Worm (Caenorhabditis elegans): ENCODE results near the gene arrd-26.

Gene arrd-26

DNA sequence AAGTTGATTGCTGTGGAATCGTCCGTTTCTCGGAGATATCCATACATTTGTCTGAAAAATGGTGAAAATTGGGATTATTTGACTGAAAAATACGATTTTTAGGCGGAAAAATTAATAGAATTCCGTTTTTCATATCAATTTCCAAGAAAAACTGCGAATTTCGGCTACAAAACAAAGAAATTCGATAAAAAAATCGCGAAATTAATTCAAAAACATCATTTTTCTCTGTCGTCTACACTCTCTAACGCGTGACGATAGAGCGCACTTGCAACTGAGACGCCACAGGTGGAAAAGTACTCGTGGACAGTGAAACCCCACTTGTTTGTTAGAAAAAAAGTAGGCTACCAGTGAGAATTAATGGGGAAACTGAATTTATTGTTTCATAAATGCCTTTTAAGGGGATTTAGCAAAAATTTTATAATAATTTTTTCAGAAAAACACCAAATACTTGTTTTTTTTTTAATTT, 33.0 kb upstream of the arrd-26 start, which contains the start of gene cpsf-1 (continued):
- TF ChIP-seq hmg-20 (GFP tag; IDR thresholded peaks at IDR 0.05) (no peak), egl-44 (GFP tag; IDR thresholded peaks at IDR 0.05) (no peak), ccch-3 (GFP tag; optimal IDR thresholded peaks at IDR 0.05) (no peak), F52B5.7 (tag; optimal IDR thresholded peaks at IDR 0.05) (no peak), snpc-1.3 (tag; optimal IDR thresholded peaks at IDR 0.05; ENCODE audit: insufficient read depth) (no peak), madf-10 (tag; optimal IDR thresholded peaks at IDR 0.05) (peak; percentile 52), F39B2.1 (GFP tag; IDR thresholded peaks at IDR 0.05) (no peak), ceh-58 (GFP tag; IDR thresholded peaks at IDR 0.05) (no peak), B0336.3 (GFP tag; IDR thresholded peaks at IDR 0.05) (no peak), attf-6 (GFP tag; IDR thresholded peaks at IDR 0.05) (no peak), lsl-1 (GFP tag; optimal IDR thresholded peaks at IDR 0.05) (peak; percentile 56), atf-7 (tag; optimal IDR thresholded peaks at IDR 0.05) (no peak), zfh-2 (GFP tag; conservative IDR thresholded peaks at IDR 0.05) (no peak), B0019.2 (GFP tag; conservative IDR thresholded peaks at IDR 0.05) (peak; percentile 22; the same call in 1 of the 2 replicates), F23B12.7 (tag; optimal IDR thresholded peaks at IDR 0.05; ENCODE audit: insufficient read depth) (peak; percentile 82), somi-1 (GFP tag; optimal IDR thresholded peaks at IDR 0.05) (no peak), ama-1 (optimal IDR thresholded peaks at IDR 0.05) (no peak), ama-1 (GFP tag; optimal IDR thresholded peaks at IDR 0.05) (no peak), tbx-9 (tag; optimal IDR thresholded peaks at IDR 0.05; ENCODE audit: borderline replicate concordance) (no peak), ztf-6 (GFP tag; IDR thresholded peaks at IDR 0.05) (no peak), aptf-2 (GFP tag; conservative IDR thresholded peaks at IDR 0.05) (peak; percentile 73; the same call in 1 of the 2 replicates), dpff-1 (tag; optimal IDR thresholded peaks at IDR 0.05) (no peak), snpc-3.4 (tag; optimal IDR thresholded peaks at IDR 0.05) (no peak), madf-6 (GFP tag; IDR thresholded peaks at IDR 0.05) (peak; percentile 50; the same call in 1 of the 2 replicates), lin-26 (GFP tag; IDR thresholded peaks at IDR 0.05) (no peak), egl-18 (GFP tag; IDR thresholded peaks at IDR 0.05) (no peak), F37B4.10 (GFP tag; IDR thresholded peaks at IDR 0.05) (no peak), C06A6.2 (GFP tag; conservative IDR thresholded peaks at IDR 0.05) (no peak), pha-4 (tag; optimal IDR thresholded peaks at IDR 0.05) (no peak), athp-1 (tag; optimal IDR thresholded peaks at IDR 0.05) (peak; percentile 78), hsf-1 (GFP tag; IDR thresholded peaks at IDR 0.05) (no peak), F22D6.2 (tag; optimal IDR thresholded peaks at IDR 0.05) (no peak), Y95B8A.8 (GFP tag; IDR thresholded peaks at IDR 0.05) (no peak), xnd-1 (tag; optimal IDR thresholded peaks at IDR 0.05) (no peak), unc-62 (GFP tag; optimal IDR thresholded peaks at IDR 0.05) (no peak), ztf-28 (GFP tag; IDR thresholded peaks at IDR 0.05) (no peak)

DNA sequence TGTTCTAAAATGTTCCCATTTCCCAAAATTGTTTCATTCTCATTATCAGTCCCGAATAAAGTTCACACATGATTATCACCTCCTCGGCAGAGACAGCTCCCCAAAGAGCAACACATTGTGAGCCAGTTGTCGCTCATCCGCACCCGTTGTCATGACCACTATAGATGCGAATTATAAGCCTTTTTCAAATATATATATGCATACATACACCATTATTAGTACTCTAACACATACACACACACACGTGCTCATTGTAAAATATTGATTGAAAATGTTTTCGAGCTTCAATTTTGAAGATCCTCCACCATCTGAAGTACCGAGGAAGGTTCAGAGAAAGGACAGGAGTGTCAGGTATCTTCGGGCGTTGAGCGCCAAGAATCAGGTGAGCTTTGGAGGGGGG, 29.0 kb upstream of the arrd-26 start, which contains the start of the genes Y76B12C.9 and cng-2:
Y76B12C.9 (minus strand) TSS at position 101 of the 400 bp plus-strand sequence.
cng-2 (plus strand) TSS at position 218 of the 400 bp plus-strand sequence.
- TF ChIP-seq ztf-25 (GFP tag; IDR thresholded peaks at IDR 0.05) (no peak), bed-2 (GFP tag; IDR thresholded peaks at IDR 0.05) (no peak), mes-4 (tag; optimal IDR thresholded peaks at IDR 0.05) (no peak), ceh-100 (GFP tag; IDR thresholded peaks at IDR 0.05) (no peak), nhr-120 (GFP tag; IDR thresholded peaks at IDR 0.05) (no peak), Y53G8AR.9 (GFP tag; conservative IDR thresholded peaks at IDR 0.05) (no peak), ztf-18 (tag; optimal IDR thresholded peaks at IDR 0.05) (no peak), lsy-27 (tag; optimal IDR thresholded peaks at IDR 0.05; ENCODE audit: borderline replicate concordance, insufficient read depth) (no peak), F57C9.4 (tag; optimal IDR thresholded peaks at IDR 0.05) (no peak), nhr-90 (tag; optimal IDR thresholded peaks at IDR 0.05) (no peak), let-607 (tag; optimal IDR thresholded peaks at IDR 0.05) (no peak), T07F8.4 (tag; optimal IDR thresholded peaks at IDR 0.05) (no peak), madf-10 (tag; optimal IDR thresholded peaks at IDR 0.05) (no peak), ets-4 (GFP tag; optimal IDR thresholded peaks at IDR 0.05) (no peak), C06A6.2 (GFP tag; conservative IDR thresholded peaks at IDR 0.05) (no peak), cebp-2 (GFP tag; IDR thresholded peaks at IDR 0.05) (no peak)
